Worm (Caenorhabditis elegans) whole organism, midembryonic: Measurements from ENCODE around the gene glt-6.

Source experiments
- cog-1 ChIP-seq: sonication (generic microtip); optimal IDR thresholded peaks from 2 replicates; lab custom pipeline; 2016; ENCODE audit warnings: missing genetic modification characterization, missing compliant biosample characterization
- ref-1 ChIP-seq: fragments of 200-800 bp; sonication (Bioruptor generic); conservative IDR thresholded peaks from 2 replicates; pipeline ENCODE4 v1.3.6; 2022; ENCODE audit warnings: missing genetic modification reagents, missing genetic modification characterization, missing compliant biosample characterization

DNA sequence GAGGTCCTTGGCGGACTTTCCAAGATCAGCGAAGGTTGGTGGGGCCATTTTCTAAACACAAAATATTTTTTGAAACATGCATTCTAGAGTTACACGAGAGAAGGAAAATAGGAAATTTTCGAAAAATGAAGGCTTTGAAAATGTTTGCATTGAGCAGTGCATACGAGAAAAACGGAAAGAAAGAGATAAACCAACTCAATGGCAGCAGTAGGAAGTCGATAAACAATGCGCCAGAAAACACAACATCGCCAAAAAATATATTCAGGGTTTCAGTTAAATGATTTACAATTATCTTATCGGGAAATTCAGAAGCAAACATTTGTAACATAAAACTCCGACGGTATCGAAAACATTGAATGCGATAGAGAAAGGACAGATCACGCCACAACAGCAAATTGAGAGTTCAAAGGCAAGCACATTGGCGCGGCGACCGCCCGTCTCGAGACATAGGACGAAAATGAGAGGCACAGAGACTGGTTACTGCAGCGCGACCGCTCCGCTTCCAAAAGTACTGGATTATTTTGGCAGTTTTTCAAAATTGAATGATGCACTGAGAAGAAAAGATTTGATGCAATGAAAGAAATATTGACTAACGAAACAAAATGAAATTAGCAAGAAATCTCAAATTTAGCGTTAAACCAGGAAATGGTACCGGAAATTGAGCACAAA, 4.6 kb downstream of the glt-6 start, which contains the start of the genes vdac-1 and R05G6.5:
- TF ChIP-seq cog-1 (tag; lab: Kevin White, UChicago), result no peak
- TF ChIP-seq ref-1 (GFP tag; lab: Robert Waterston, UW), result no peak
